Worm (Caenorhabditis elegans): ENCODE data around the gene kcc-3.
A peak's percentile ranks its signal among the peaks of the same experiment; 100 is the strongest.

kcc-3 gene

ce11 chrII:7394690-7395054 lies 39.4 kb downstream of the kcc-3 start, which contains the start of gene bath-44:
Gene bath-44 (plus strand): TSS chrII:7394955.
- TF ChIP-seq egl-13 (tag; optimal IDR thresholded peaks at IDR 0.05) (no peak), nhr-12 (tag; optimal IDR thresholded peaks at IDR 0.05) (no peak), efl-1 (optimal IDR thresholded peaks at IDR 0.05) (no peak), efl-1 (GFP tag; optimal IDR thresholded peaks at IDR 0.05 in 1 of 2) (peak in 1 of 2 experiments; percentile 62), ceh-63 (GFP tag; optimal IDR thresholded peaks at IDR 0.05) (no peak)

ce11 chrII:7393922-7394689 lies 40.0 kb downstream of the kcc-3 start:
- TF ChIP-seq unc-86 (tag; optimal IDR thresholded peaks at IDR 0.05) (no peak), sup-37 (GFP tag; optimal IDR thresholded peaks at IDR 0.05) (no peak), zip-4 (GFP tag; optimal IDR thresholded peaks at IDR 0.05) (no peak), nhr-71 (tag; optimal IDR thresholded peaks at IDR 0.05) (peak; percentile 15), fkh-10 (GFP tag; optimal IDR thresholded peaks at IDR 0.05) (no peak), elt-2 (tag; optimal IDR thresholded peaks at IDR 0.05) (no peak), aly-2 (tag; optimal IDR thresholded peaks at IDR 0.05) (no peak), elt-3 (tag; optimal IDR thresholded peaks at IDR 0.05) (no peak), C16A3.4 (tag; optimal IDR thresholded peaks at IDR 0.05) (no peak), unc-62 (GFP tag; optimal IDR thresholded peaks at IDR 0.05) (no peak), nhr-77 (tag; optimal IDR thresholded peaks at IDR 0.05) (no peak), ceh-63 (GFP tag; optimal IDR thresholded peaks at IDR 0.05) (no peak), sox-4 (tag; optimal IDR thresholded peaks at IDR 0.05) (no peak), tlp-1 (tag; optimal IDR thresholded peaks at IDR 0.05) (no peak), vab-15 (tag; optimal IDR thresholded peaks at IDR 0.05) (no peak), F16B12.6 (tag; optimal IDR thresholded peaks at IDR 0.05) (no peak), lin-13 (GFP tag; optimal IDR thresholded peaks at IDR 0.05) (peak; percentile 4), blmp-1 (tag; optimal IDR thresholded peaks at IDR 0.05) (peak; percentile 21), ceh-88 (GFP tag; IDR thresholded peaks at IDR 0.05) (no peak), hpl-2 (GFP tag; optimal IDR thresholded peaks at IDR 0.05) (no peak), skn-1 (tag; optimal IDR thresholded peaks at IDR 0.05) (no peak), C34B4.2 (tag; optimal IDR thresholded peaks at IDR 0.05) (no peak), aha-1 (tag; optimal IDR thresholded peaks at IDR 0.05) (no peak), lin-15B (tag; optimal IDR thresholded peaks at IDR 0.05) (no peak), hlh-4 (tag; optimal IDR thresholded peaks at IDR 0.05) (no peak), unc-98 (GFP tag; IDR thresholded peaks at IDR 0.05) (no peak), nhr-76 (tag; optimal IDR thresholded peaks at IDR 0.05) (no peak), nhr-11 (tag; optimal IDR thresholded peaks at IDR 0.05) (no peak), fkh-4 (tag; optimal IDR thresholded peaks at IDR 0.05; ENCODE audit: borderline replicate concordance) (no peak), tbx-2 (tag; optimal IDR thresholded peaks at IDR 0.05) (no peak), unc-130 (tag; optimal IDR thresholded peaks at IDR 0.05) (no peak), ama-1 (optimal IDR thresholded peaks at IDR 0.05) (no peak), nhr-12 (tag; optimal IDR thresholded peaks at IDR 0.05) (no peak), egl-27 (tag; optimal IDR thresholded peaks at IDR 0.05) (no peak), isw-1 (GFP tag; IDR thresholded peaks at IDR 0.05) (no peak), zag-1 (tag; optimal IDR thresholded peaks at IDR 0.05) (no peak), Y116A8C.19 (tag; optimal IDR thresholded peaks at IDR 0.05; ENCODE audit: borderline replicate concordance) (no peak), lin-35 (GFP tag; optimal IDR thresholded peaks at IDR 0.05) (peak in 1 of 2 experiments; percentile 19), snu-23 (GFP tag; optimal IDR thresholded peaks at IDR 0.05) (peak; percentile 5), fkh-8 (tag; optimal IDR thresholded peaks at IDR 0.05) (no peak), xbp-1 (tag; optimal IDR thresholded peaks at IDR 0.05) (no peak), nhr-20 (tag; optimal IDR thresholded peaks at IDR 0.05) (peak; percentile 3), ztf-4 (tag; optimal IDR thresholded peaks at IDR 0.05) (no peak), mef-2 (tag; optimal IDR thresholded peaks at IDR 0.05) (no peak), nhr-47 (tag; optimal IDR thresholded peaks at IDR 0.05) (no peak), mep-1 (tag; optimal IDR thresholded peaks at IDR 0.05) (peak; percentile 30), dpl-1 (GFP tag; optimal IDR thresholded peaks at IDR 0.05) (no peak), sptf-1 (tag; optimal IDR thresholded peaks at IDR 0.05) (no peak), ceh-82 (tag; optimal IDR thresholded peaks at IDR 0.05) (no peak)

All from whole organism, L1 larva.